Worm (Caenorhabditis elegans): Measurements from ENCODE around the gene nkat-1.

Gene nkat-1

DNA sequence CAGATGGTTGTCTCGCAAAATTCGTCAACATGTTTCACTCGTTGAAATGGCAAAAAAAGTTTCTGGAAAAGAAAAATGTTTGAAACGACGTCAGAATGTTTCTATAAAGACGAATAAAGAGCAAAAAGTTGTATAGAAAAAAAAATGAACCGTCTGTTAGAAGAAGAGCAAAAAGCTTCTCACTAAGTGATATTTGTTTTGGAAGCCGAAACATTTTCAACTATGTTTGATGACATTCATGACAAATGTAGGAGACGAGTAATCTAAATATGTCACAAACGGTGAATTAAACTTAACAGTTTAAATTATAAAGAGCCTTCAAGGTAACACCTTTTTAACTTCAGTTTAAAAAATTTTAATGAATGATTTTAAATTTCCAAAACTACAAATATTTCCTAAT, at the start of gene nkat-1:
Gene nkat-1 (minus strand): TSS at position 101 of the 400 bp plus-strand sequence.
- TF ChIP-seq tbx-2 (tag; optimal IDR thresholded peaks at IDR 0.05) (no peak), ref-2 (tag; optimal IDR thresholded peaks at IDR 0.05) (no peak), nhr-11 (tag; optimal IDR thresholded peaks at IDR 0.05) (no peak), tbx-7 (tag; optimal IDR thresholded peaks at IDR 0.05) (no peak), F13H6.1 (tag; optimal IDR thresholded peaks at IDR 0.05) (no peak), ets-4 (tag; optimal IDR thresholded peaks at IDR 0.05) (no peak), hlh-13 (GFP tag; optimal IDR thresholded peaks at IDR 0.05) (no peak), pag-3 (tag; optimal IDR thresholded peaks at IDR 0.05; ENCODE audit: borderline replicate concordance) (no peak)

DNA sequence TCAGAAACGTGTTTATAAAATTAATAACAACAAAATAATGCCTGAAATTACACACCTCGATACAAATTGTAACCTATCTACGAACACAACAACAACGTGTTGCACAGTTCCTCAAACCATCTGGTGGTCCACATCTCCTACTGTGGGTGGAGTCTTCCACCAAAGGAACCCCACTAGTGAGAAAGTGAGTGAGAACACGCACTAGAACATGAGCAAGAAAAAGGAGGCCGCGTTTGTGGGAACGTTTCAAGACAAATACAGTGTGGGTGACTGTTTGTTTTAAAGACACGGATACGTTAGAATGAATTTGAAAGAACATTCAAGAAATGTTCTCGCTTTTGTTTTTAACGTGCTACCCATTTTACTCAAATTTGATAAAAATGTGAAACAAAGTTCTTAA, 46.5 kb upstream of the nkat-1 start, which contains the start of gene ceh-36:
Gene ceh-36 (minus strand): TSS at position 101 of the 400 bp plus-strand sequence.
- no peak for TF ChIP-seq F13H6.1 (tag; optimal IDR thresholded peaks at IDR 0.05)
- no peak for TF ChIP-seq ceh-24 (tag; optimal IDR thresholded peaks at IDR 0.05)

DNA sequence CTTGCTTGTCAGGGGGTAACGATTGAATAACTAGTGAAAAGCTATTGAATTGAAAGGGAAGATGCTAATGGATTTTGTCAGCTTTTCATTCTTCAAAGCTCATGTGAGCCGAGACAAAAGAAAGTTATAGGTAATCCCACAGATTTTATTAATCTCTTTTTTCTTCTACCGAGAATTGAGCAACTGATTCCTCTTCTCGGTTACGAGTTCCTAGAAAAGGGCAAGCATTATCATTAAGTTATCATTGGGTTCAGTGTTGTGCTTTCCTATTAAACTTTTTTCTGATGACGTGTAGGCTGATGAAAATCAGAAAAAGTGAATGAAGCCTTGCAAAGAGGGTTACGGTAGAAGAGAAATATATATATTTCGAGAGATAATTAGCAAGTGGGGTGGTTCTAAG, 45.7 kb upstream of the nkat-1 start:
- TF ChIP-seq pag-3 (tag; optimal IDR thresholded peaks at IDR 0.05; ENCODE audit: borderline replicate concordance) = no peak
- no peak for TF ChIP-seq eyg-1 (tag; optimal IDR thresholded peaks at IDR 0.05)
- no peak for TF ChIP-seq ceh-18 (tag; optimal IDR thresholded peaks at IDR 0.05)
- no peak for TF ChIP-seq nhr-11 (tag; optimal IDR thresholded peaks at IDR 0.05)
- no peak for TF ChIP-seq ceh-34 (tag; optimal IDR thresholded peaks at IDR 0.05)
- TF ChIP-seq pros-1 (tag; optimal IDR thresholded peaks at IDR 0.05) = no peak
- TF ChIP-seq hlh-13 (GFP tag; optimal IDR thresholded peaks at IDR 0.05) = no peak
- TF ChIP-seq elt-2 (tag; optimal IDR thresholded peaks at IDR 0.05) = no peak
- no peak for TF ChIP-seq K02D7.2 (tag; optimal IDR thresholded peaks at IDR 0.05)
- no peak for TF ChIP-seq ceh-48 (tag; optimal IDR thresholded peaks at IDR 0.05)
- TF ChIP-seq tbx-7 (tag; optimal IDR thresholded peaks at IDR 0.05) = no peak
- TF ChIP-seq tbx-2 (tag; optimal IDR thresholded peaks at IDR 0.05) = no peak
- no peak for TF ChIP-seq rnt-1 (tag; optimal IDR thresholded peaks at IDR 0.05)

DNA sequence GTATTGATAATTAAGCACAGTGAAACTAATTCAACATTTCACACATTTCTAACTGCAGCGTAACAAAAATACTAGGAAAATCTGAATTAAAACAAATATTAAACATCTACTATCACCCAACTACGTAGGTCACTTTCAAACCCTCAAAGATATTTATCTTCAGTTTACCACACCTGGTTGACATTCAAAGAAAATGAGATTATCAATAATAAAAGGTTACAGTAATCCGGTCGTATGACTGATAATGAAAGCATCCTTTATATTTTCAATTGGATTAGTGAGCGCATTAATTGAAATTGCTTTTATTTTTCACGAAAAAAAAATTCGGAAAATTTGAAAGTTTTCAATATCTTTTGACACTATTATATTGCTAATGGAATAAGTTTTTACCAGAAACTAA, 42.6 kb upstream of the nkat-1 start:
- no peak for TF ChIP-seq sox-4 (tag; optimal IDR thresholded peaks at IDR 0.05)
- TF ChIP-seq hlh-13 (GFP tag; optimal IDR thresholded peaks at IDR 0.05) = no peak
- no peak for TF ChIP-seq syd-9 (tag; optimal IDR thresholded peaks at IDR 0.05)
- TF ChIP-seq hlh-15 (tag; optimal IDR thresholded peaks at IDR 0.05) = no peak
- TF ChIP-seq lin-11 (tag; optimal IDR thresholded peaks at IDR 0.05) = no peak
- TF ChIP-seq ceh-24 (tag; optimal IDR thresholded peaks at IDR 0.05) = no peak
- no peak for TF ChIP-seq che-1 (tag; optimal IDR thresholded peaks at IDR 0.05)

DNA sequence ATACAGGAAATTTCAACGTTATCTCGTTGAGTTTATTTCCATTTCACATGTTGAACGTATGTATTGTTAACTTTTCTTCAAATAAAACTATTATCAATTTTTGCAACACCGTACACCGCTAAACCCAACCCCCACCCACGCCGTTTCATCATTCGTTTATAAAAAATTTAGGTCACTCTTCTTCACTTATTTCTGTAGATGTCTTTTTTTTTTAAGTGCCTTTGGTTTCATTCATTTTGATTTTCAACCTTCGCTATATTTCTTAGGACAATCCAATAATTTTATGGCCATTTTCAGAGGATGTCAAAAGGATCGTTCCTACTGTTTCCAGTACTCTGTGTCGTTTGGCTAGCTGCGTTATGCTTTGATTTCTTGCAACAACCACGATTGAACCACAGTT, 40.2 kb upstream of the nkat-1 start, which contains the start of gene C37E2.3:
Gene C37E2.3 (plus strand): TSS at position 301 of the 400 bp plus-strand sequence.
- TF ChIP-seq fkh-6 (tag; optimal IDR thresholded peaks at IDR 0.05) (no peak), sdc-2 (tag; optimal IDR thresholded peaks at IDR 0.05) (no peak), fax-1 (tag; optimal IDR thresholded peaks at IDR 0.05) (no peak), mec-3 (tag; optimal IDR thresholded peaks at IDR 0.05; ENCODE audit: borderline replicate concordance) (no peak), dmd-4 (tag; optimal IDR thresholded peaks at IDR 0.05; ENCODE audit: borderline replicate concordance) (no peak), K02D7.2 (tag; optimal IDR thresholded peaks at IDR 0.05) (no peak), ceh-2 (tag; optimal IDR thresholded peaks at IDR 0.05) (no peak), ztf-16 (tag; optimal IDR thresholded peaks at IDR 0.05) (no peak), ceh-14 (tag; optimal IDR thresholded peaks at IDR 0.05) (no peak), ama-1 (optimal IDR thresholded peaks at IDR 0.05) (no peak), che-1 (tag; optimal IDR thresholded peaks at IDR 0.05) (no peak), sox-2 (GFP tag; IDR thresholded peaks at IDR 0.05) (no peak), hlh-13 (GFP tag; optimal IDR thresholded peaks at IDR 0.05) (no peak), F13H6.1 (tag; optimal IDR thresholded peaks at IDR 0.05) (no peak), pros-1 (tag; optimal IDR thresholded peaks at IDR 0.05) (no peak)

DNA sequence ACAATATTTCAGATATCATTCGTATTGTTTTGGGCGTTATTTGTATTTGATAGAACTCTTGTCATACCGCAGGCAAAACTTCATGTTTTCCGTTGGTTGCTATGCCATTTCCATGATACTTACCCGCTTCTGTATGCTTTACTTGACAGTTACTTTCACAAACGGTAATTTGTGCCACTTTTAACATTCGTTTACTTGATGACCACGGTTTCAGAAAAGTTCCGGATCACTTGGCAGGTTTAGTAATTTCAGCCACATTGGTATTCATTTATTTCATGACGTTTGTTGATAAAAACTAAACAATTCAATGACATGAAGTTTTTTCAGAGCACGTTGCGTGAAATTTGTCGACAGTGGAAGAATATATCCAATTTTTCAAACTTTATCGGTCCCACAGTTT, 39.5 kb upstream of the nkat-1 start:
- no peak for TF ChIP-seq syd-9 (tag; optimal IDR thresholded peaks at IDR 0.05)
- TF ChIP-seq ceh-2 (tag; optimal IDR thresholded peaks at IDR 0.05) = no peak
- no peak for TF ChIP-seq fax-1 (tag; optimal IDR thresholded peaks at IDR 0.05)
- no peak for TF ChIP-seq K09A11.1 (tag; optimal IDR thresholded peaks at IDR 0.05; ENCODE audit: insufficient read depth)
- TF ChIP-seq fkh-6 (tag; optimal IDR thresholded peaks at IDR 0.05) = no peak
- TF ChIP-seq sox-2 (GFP tag; IDR thresholded peaks at IDR 0.05) = no peak
- no peak for TF ChIP-seq ceh-19 (GFP tag; optimal IDR thresholded peaks at IDR 0.05)
- TF ChIP-seq dve-1 (tag; optimal IDR thresholded peaks at IDR 0.05) = no peak
- TF ChIP-seq ama-1 (optimal IDR thresholded peaks at IDR 0.05) = no peak
- no peak for TF ChIP-seq hlh-13 (GFP tag; optimal IDR thresholded peaks at IDR 0.05)
- TF ChIP-seq che-1 (tag; optimal IDR thresholded peaks at IDR 0.05) = no peak
- TF ChIP-seq gmeb-2 (tag; optimal IDR thresholded peaks at IDR 0.05) = no peak
- no peak for TF ChIP-seq nfya-1 (tag; optimal IDR thresholded peaks at IDR 0.05)
- TF ChIP-seq ahr-1 (tag; optimal IDR thresholded peaks at IDR 0.05) = no peak
- TF ChIP-seq unc-86 (tag; optimal IDR thresholded peaks at IDR 0.05) = no peak

Measured in whole organism, late embryonic.